Fruit fly (Drosophila melanogaster): ENCODE results near the gene Scgbeta.

DNA sequence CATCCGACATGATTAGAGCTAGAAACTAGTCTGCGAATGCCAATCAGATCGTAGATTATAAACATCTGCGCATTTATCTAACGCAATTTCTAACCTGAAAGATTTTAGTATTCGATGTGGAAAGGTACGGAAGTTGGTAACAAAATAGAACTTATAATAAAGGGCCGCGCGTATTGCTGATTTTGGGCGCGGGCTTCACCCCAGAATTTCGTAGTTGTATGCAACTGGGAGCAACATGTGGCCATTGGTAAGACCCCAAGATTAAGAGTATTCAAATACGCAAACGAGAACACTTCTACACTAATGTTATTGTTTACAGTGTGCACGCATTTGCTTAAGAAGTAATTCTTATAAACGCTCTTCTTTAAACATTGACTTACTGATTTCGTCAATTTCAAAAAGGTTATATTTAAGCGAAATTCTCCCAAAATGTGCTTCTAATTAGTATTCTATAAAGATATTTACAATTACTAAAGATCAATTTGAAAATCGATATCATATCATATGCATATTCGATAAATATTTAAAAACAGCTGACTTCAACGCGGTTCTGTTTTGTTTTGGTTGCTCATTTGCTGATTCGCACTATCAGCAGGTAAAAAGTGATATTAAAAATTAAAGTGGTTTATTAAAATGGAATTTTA lies 37.8 kb upstream of the Scgbeta start, which contains the start of the genes CG5961 and Polr3C:
- no peak for TF ChIP-seq psq (optimal IDR thresholded peaks at IDR 0.05)
- no peak for TF ChIP-seq pan (optimal IDR thresholded peaks at IDR 0.05)
- TF ChIP-seq Dll (optimal IDR thresholded peaks at IDR 0.05) = no peak
- no peak for TF ChIP-seq usp (GFP tag; optimal IDR thresholded peaks at IDR 0.05)
- no peak for TF ChIP-seq CG8478 (optimal IDR thresholded peaks at IDR 0.05)
